Fruit fly (Drosophila melanogaster) whole organism, embryonic: ENCODE data around the gene CG42390.
A peak's percentile ranks its signal among the peaks of the same experiment; 100 is the strongest.

Experiments used
- Asciz ChIP-seq: fragments of 200-800 bp; sonication (Bioruptor generic); optimal IDR thresholded peaks from 2 replicates; lab custom pipeline; 2017; ENCODE audit warnings: missing biosample characterization, mild to moderate bottlenecking, missing genetic modification characterization, missing genetic modification reagents
- CG1024 ChIP-seq: fragments of 200-800 bp; sonication (Bioruptor generic); IDR thresholded peaks from 2 replicates; pipeline ENCODE4 v1.3.6; 2022; ENCODE audit warnings: missing biosample characterization, missing genetic modification characterization
- CG10959 ChIP-seq: fragments of 200-800 bp; sonication (Bioruptor generic); IDR thresholded peaks from 2 replicates; pipeline ENCODE4 v1.3.6; 2022; ENCODE audit warnings: missing biosample characterization, missing genetic modification characterization
- CG12219 ChIP-seq: fragments of 200-800 bp; sonication (Bioruptor generic); optimal IDR thresholded peaks from 3 replicates; lab custom pipeline; 2018; ENCODE audit warnings: missing biosample characterization, mild to moderate bottlenecking, missing genetic modification characterization
- CG14667 ChIP-seq: fragments of 200-800 bp; sonication (Bioruptor generic); IDR thresholded peaks from 2 replicates; pipeline ENCODE4 v1.3.6; 2022; ENCODE audit warnings: missing biosample characterization, missing genetic modification characterization
- CG15479 ChIP-seq: fragments of 200-800 bp; sonication (Bioruptor generic); optimal IDR thresholded peaks from 3 replicates; lab custom pipeline; 2019; ENCODE audit warnings: missing biosample characterization, mild to moderate bottlenecking, missing genetic modification characterization, moderate library complexity
- CG15601 ChIP-seq: fragments of 200-800 bp; sonication (Bioruptor generic); optimal IDR thresholded peaks from 3 replicates; lab custom pipeline; 2019; ENCODE audit warnings: missing biosample characterization, mild to moderate bottlenecking, missing genetic modification characterization, moderate library complexity
- CG1602 ChIP-seq: fragments of 200-800 bp; sonication (Bioruptor generic); optimal IDR thresholded peaks from 3 replicates; lab custom pipeline; 2016; ENCODE audit warnings: missing biosample characterization, missing genetic modification characterization
- CG1603 ChIP-seq: fragments of 200-800 bp; sonication (Bioruptor generic); optimal IDR thresholded peaks from 2 replicates; lab custom pipeline; 2019; ENCODE audit warnings: missing biosample characterization, mild to moderate bottlenecking, missing genetic modification characterization, moderate library complexity
- CG17612 ChIP-seq: fragments of 200-800 bp; sonication (Bioruptor generic); IDR thresholded peaks from 2 replicates; pipeline ENCODE4 v1.3.6; 2022; ENCODE audit warnings: missing biosample characterization, missing genetic modification characterization
- CG18262 ChIP-seq: fragments of 200-800 bp; optimal IDR thresholded peaks from 3 replicates; lab custom pipeline; 2019; ENCODE audit warnings: missing biosample characterization, mild to moderate bottlenecking, missing genetic modification characterization, moderate library complexity
- CG2199 ChIP-seq: fragments of 200-800 bp; sonication (Bioruptor generic); IDR thresholded peaks from 3 replicates; pipeline ENCODE4 v1.3.6; 2022; ENCODE audit warnings: missing biosample characterization, missing genetic modification characterization
- CG2202 ChIP-seq: fragments of 200-800 bp; sonication (Bioruptor generic); optimal IDR thresholded peaks from 2 replicates; lab custom pipeline; 2018; ENCODE audit warnings: missing biosample characterization, mild to moderate bottlenecking, missing genetic modification characterization
- CG31441 ChIP-seq: fragments of 200-800 bp; sonication (Bioruptor generic); IDR thresholded peaks from 2 replicates; pipeline ENCODE4 v1.3.6; 2022; ENCODE audit warnings: missing biosample characterization, missing genetic modification characterization
- CG32767 ChIP-seq: fragments of 200-800 bp; sonication (Bioruptor generic); IDR thresholded peaks from 2 replicates; pipeline ENCODE4 v1.3.6; 2022; ENCODE audit warnings: missing biosample characterization, missing genetic modification characterization
- CG42726 ChIP-seq: fragments of 200-800 bp; sonication (Bioruptor generic); IDR thresholded peaks from 2 replicates; pipeline ENCODE4 v1.3.6; 2022; ENCODE audit warnings: missing biosample characterization, missing genetic modification characterization; ENCODE audit not compliant: partially characterized antibody
- CG4617 ChIP-seq: fragments of 200-800 bp; sonication (Bioruptor generic); optimal IDR thresholded peaks from 3 replicates; lab custom pipeline; 2016; ENCODE audit warnings: missing biosample characterization, missing genetic modification characterization, borderline replicate concordance
- CG6254 ChIP-seq: fragments of 200-800 bp; sonication (Bioruptor generic); optimal IDR thresholded peaks from 3 replicates; lab custom pipeline; 2017; ENCODE audit warnings: mild to moderate bottlenecking, missing biosample characterization, missing genetic modification reagents, missing genetic modification characterization
- CG7745 ChIP-seq: fragments of 200-800 bp; sonication (Bioruptor generic); optimal IDR thresholded peaks from 2 replicates; lab custom pipeline; 2018; ENCODE audit warnings: missing biosample characterization, mild to moderate bottlenecking, missing genetic modification characterization, moderate library complexity
- CG7786 ChIP-seq: fragments of 200-800 bp; sonication (Bioruptor generic); optimal IDR thresholded peaks from 2 replicates; lab custom pipeline; 2016; ENCODE audit warnings: missing biosample characterization, missing genetic modification characterization
- CG8281 ChIP-seq: fragments of 200-800 bp; sonication (Bioruptor generic); optimal IDR thresholded peaks from 2 replicates; lab custom pipeline; 2018; ENCODE audit warnings: missing biosample characterization, mild to moderate bottlenecking, missing genetic modification characterization, moderate library complexity
- CG8924 ChIP-seq: fragments of 200-800 bp; optimal IDR thresholded peaks from 3 replicates; lab custom pipeline; 2019; ENCODE audit warnings: missing biosample characterization, mild to moderate bottlenecking, missing genetic modification characterization, moderate library complexity
- Dip3 ChIP-seq: fragments of 200-800 bp; sonication (Bioruptor generic); optimal IDR thresholded peaks from 3 replicates; lab custom pipeline; 2016; ENCODE audit warnings: missing biosample characterization, missing genetic modification characterization
- Dref ChIP-seq: fragments of 200-800 bp; sonication (Bioruptor generic); IDR thresholded peaks from 2 replicates; pipeline ENCODE4 v1.3.6; 2022; ENCODE audit warnings: missing biosample characterization, missing genetic modification characterization
- Ets65A ChIP-seq: fragments of 200-800 bp; sonication (Bioruptor generic); peaks from one replicate; lab custom pipeline; 2016; ENCODE audit warnings: missing biosample characterization, missing genetic modification characterization
- Gsc ChIP-seq: fragments of 200-800 bp; sonication (Bioruptor generic); IDR thresholded peaks from 2 replicates; pipeline ENCODE4 v1.3.6; 2022; ENCODE audit warnings: missing biosample characterization, missing genetic modification characterization
- H2.0 ChIP-seq: fragments of 200-800 bp; sonication (Bioruptor generic); IDR thresholded peaks from 2 replicates; pipeline ENCODE4 v1.3.6; 2022; ENCODE audit warnings: missing biosample characterization, missing genetic modification characterization
- Oli ChIP-seq: fragments of 200-800 bp; sonication (Bioruptor generic); optimal IDR thresholded peaks from 2 replicates; lab custom pipeline; 2018; ENCODE audit warnings: missing biosample characterization, mild to moderate bottlenecking, missing genetic modification characterization, moderate library complexity
- Vsx1 ChIP-seq: fragments of 200-800 bp; sonication (Bioruptor generic); optimal IDR thresholded peaks from 2 replicates; lab custom pipeline; 2017; ENCODE audit warnings: missing biosample characterization, mild to moderate bottlenecking, missing genetic modification characterization, missing genetic modification reagents
- Xrp1 ChIP-seq: fragments of 200-800 bp; sonication (Bioruptor generic); IDR thresholded peaks from 2 replicates; pipeline ENCODE4 v1.3.6; 2022; ENCODE audit warnings: missing biosample characterization, missing genetic modification characterization
- ac ChIP-seq: fragments of 200-800 bp; sonication (Bioruptor generic); optimal IDR thresholded peaks from 3 replicates; lab custom pipeline; 2017; ENCODE audit warnings: missing biosample characterization, mild to moderate bottlenecking, missing genetic modification characterization
- aop ChIP-seq: fragments of 200-800 bp; sonication (Bioruptor generic); IDR thresholded peaks from 2 replicates; pipeline ENCODE4 v1.3.6; 2022; ENCODE audit warnings: missing biosample characterization, missing genetic modification characterization
- ato ChIP-seq: fragments of 200-800 bp; sonication (Bioruptor generic); IDR thresholded peaks from 2 replicates; pipeline ENCODE4 v1.3.6; 2022; ENCODE audit warnings: missing biosample characterization, missing genetic modification characterization; ENCODE audit not compliant: partially characterized antibody
- bab2 ChIP-seq: fragments of 200-800 bp; sonication (Bioruptor generic); optimal IDR thresholded peaks from 2 replicates; lab custom pipeline; 2016; ENCODE audit warnings: missing biosample characterization, missing genetic modification characterization
- chm ChIP-seq: fragments of 200-800 bp; sonication (Bioruptor generic); IDR thresholded peaks from 2 replicates; pipeline ENCODE4 v1.3.6; 2022; ENCODE audit warnings: missing biosample characterization, missing genetic modification characterization
- chn ChIP-seq: fragments of 200-800 bp; sonication (Bioruptor generic); optimal IDR thresholded peaks from 2 replicates; lab custom pipeline; 2016; ENCODE audit warnings: missing biosample characterization, missing genetic modification characterization
- dmrt11E ChIP-seq: fragments of 200-800 bp; sonication (Bioruptor generic); optimal IDR thresholded peaks from 3 replicates; lab custom pipeline; 2018; ENCODE audit warnings: missing biosample characterization, mild to moderate bottlenecking, missing genetic modification characterization, moderate library complexity
- ftz-f1 ChIP-seq: fragments of 200-800 bp; sonication (Bioruptor generic); optimal IDR thresholded peaks from 2 replicates; lab custom pipeline; 2016; ENCODE audit warnings: missing biosample characterization, missing genetic modification characterization
- fu2 ChIP-seq: fragments of 200-800 bp; sonication (Bioruptor generic); optimal IDR thresholded peaks from 2 replicates; lab custom pipeline; 2016; ENCODE audit warnings: missing biosample characterization, missing genetic modification characterization
- gsb-n ChIP-seq: fragments of 200-800 bp; sonication (Bioruptor generic); optimal IDR thresholded peaks from 3 replicates; lab custom pipeline; 2018; ENCODE audit warnings: missing biosample characterization, mild to moderate bottlenecking, missing genetic modification characterization
- nerfin-1 ChIP-seq: fragments of 200-800 bp; sonication (Bioruptor generic); optimal IDR thresholded peaks from 3 replicates; lab custom pipeline; 2019; ENCODE audit warnings: missing biosample characterization, mild to moderate bottlenecking, missing genetic modification characterization, moderate library complexity
- phol ChIP-seq: fragments of 200-800 bp; sonication (Bioruptor generic); optimal IDR thresholded peaks from 3 replicates; lab custom pipeline; 2018; ENCODE audit warnings: missing biosample characterization, mild to moderate bottlenecking, missing genetic modification characterization, moderate library complexity
- pros ChIP-seq: fragments of 200-800 bp; sonication (Bioruptor generic); optimal IDR thresholded peaks from 3 replicates; lab custom pipeline; 2019; ENCODE audit warnings: missing biosample characterization, mild to moderate bottlenecking, missing genetic modification characterization, moderate library complexity
- schlank ChIP-seq: fragments of 200-800 bp; sonication (Bioruptor generic); optimal IDR thresholded peaks from 2 replicates; lab custom pipeline; 2018; ENCODE audit warnings: missing biosample characterization, mild to moderate bottlenecking, missing genetic modification characterization
- sens ChIP-seq: fragments of 200-800 bp; sonication (Bioruptor generic); peaks from one replicate; lab custom pipeline; 2016; ENCODE audit warnings: missing biosample characterization, missing genetic modification characterization
- seq ChIP-seq: fragments of 200-800 bp; sonication (Bioruptor generic); IDR thresholded peaks from 2 replicates; pipeline ENCODE4 v1.3.6; 2022; ENCODE audit warnings: missing biosample characterization, missing genetic modification characterization
- toy ChIP-seq: fragments of 200-800 bp; sonication (Bioruptor generic); IDR thresholded peaks from 2 replicates; pipeline ENCODE4 v1.3.6; 2022; ENCODE audit warnings: missing biosample characterization, missing genetic modification characterization
- trem ChIP-seq: fragments of 200-800 bp; optimal IDR thresholded peaks from 3 replicates; lab custom pipeline; 2019; ENCODE audit warnings: missing biosample characterization, mild to moderate bottlenecking, missing genetic modification characterization, moderate library complexity

Gene CG42390

DNA sequence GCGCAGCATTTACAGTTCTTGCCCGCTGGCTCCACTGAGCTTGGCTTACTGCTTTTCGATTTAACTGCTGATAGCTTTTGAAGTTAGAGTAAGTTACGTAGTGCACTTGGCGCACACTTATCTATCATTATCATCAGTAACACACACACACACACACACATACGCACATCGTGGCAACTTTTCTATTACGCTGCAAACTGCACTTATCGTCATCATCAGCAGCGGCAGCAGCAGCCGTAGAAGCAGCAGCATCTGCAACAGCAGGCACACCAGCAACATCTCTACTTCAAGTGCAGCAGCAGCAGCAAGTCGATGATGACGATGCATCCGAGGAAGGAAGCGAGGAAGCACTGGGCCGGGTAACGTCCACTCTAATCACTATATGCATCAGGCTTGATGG lies 38.8 kb downstream of the CG42390 start:
- TF ChIP-seq schlank (tag; lab: Kevin White, UChicago) (no peak), Ets65A (GFP tag; lab: Kevin White, UChicago) (peak; percentile 52)

dm6 chr3R:22161613-22162409 lies 42.0 kb downstream of the CG42390 start:
- TF ChIP-seq CG7745 (tag; lab: Kevin White, UChicago) (no peak), CG1603 (tag; lab: Kevin White, UChicago) (peak; percentile 8), CG4617 (GFP tag; lab: Kevin White, UChicago) (no peak), CG15479 (GFP tag; lab: Kevin White, UChicago) (no peak), Oli (no peak), Vsx1 (GFP tag; lab: Kevin White, UChicago) (no peak), Dip3 (GFP tag; lab: Kevin White, UChicago) (no peak), seq (GFP tag; lab: Robert Waterston, UW) (no peak), chn (GFP tag; lab: Kevin White, UChicago) (no peak), CG6254 (no peak), CG7786 (GFP tag; lab: Kevin White, UChicago) (no peak), CG32767 (GFP tag; lab: Robert Waterston, UW) (no peak), CG31441 (GFP tag; lab: Robert Waterston, UW) (peak; percentile 16; the same call in 1 of the 2 replicates), CG18262 (tag; lab: Kevin White, UChicago) (peak; percentile 23), dmrt11E (tag; lab: Kevin White, UChicago) (peak; percentile 30), toy (no peak), fu2 (GFP tag; lab: Kevin White, UChicago) (no peak), CG1602 (no peak), nerfin-1 (tag; lab: Kevin White, UChicago) (peak; percentile 50), aop (GFP tag; lab: Robert Waterston, UW) (no peak), H2.0 (GFP tag; lab: Robert Waterston, UW) (no peak), CG17612 (GFP tag; lab: Robert Waterston, UW) (no peak), sens (peak; percentile 60), CG2202 (tag; lab: Kevin White, UChicago) (peak; percentile 53), CG10959 (GFP tag; lab: Robert Waterston, UW) (no peak), chm (GFP tag; lab: Robert Waterston, UW) (peak; percentile 25; the same call in 1 of the 2 replicates), ftz-f1 (GFP tag; lab: Kevin White, UChicago) (no peak), ac (GFP tag; lab: Kevin White, UChicago) (peak; percentile 72), CG8281 (tag; lab: Kevin White, UChicago) (peak; percentile 90), ato (GFP tag; lab: Robert Waterston, UW) (no peak), CG12219 (GFP tag; lab: Kevin White, UChicago) (no peak), Gsc (no peak), CG15601 (tag; lab: Kevin White, UChicago) (no peak), trem (tag; lab: Kevin White, UChicago) (no peak), gsb-n (tag; lab: Kevin White, UChicago) (peak; percentile 12), CG2199 (GFP tag; lab: Robert Waterston, UW) (0 out of 3 replicates have a peak, but pooled peaks have one; percentile 65), Xrp1 (GFP tag; lab: Robert Waterston, UW) (peak; percentile 50), CG8924 (peak; percentile 7), phol (tag; lab: Kevin White, UChicago) (no peak), bab2 (GFP tag; lab: Kevin White, UChicago) (no peak), Asciz (peak; percentile 14), CG14667 (GFP tag; lab: Robert Waterston, UW) (no peak), CG42726 (GFP tag; lab: Robert Waterston, UW) (no peak), CG1024 (GFP tag; lab: Robert Waterston, UW) (no peak), Dref (GFP tag; lab: Robert Waterston, UW) (no peak), pros (peak; percentile 91)
